Worm (Caenorhabditis elegans): ENCODE data around the gene F21H7.2.

ce11 chrV:16275347-16275746, 45.6 kb upstream of the F21H7.2 start, which contains the start of gene pacl-1:
- TF ChIP-seq nhr-12 (tag; optimal IDR thresholded peaks at IDR 0.05) (no peak), elt-3 (tag; optimal IDR thresholded peaks at IDR 0.05) (no peak), fos-1 (tag; optimal IDR thresholded peaks at IDR 0.05) (no peak)
